Worm (Caenorhabditis elegans) whole organism, early embryonic: ENCODE results near the gene F26A1.3.

ENCODE experiments used
- aly-1 ChIP-seq: sonication (generic microtip); optimal IDR thresholded peaks from 2 replicates; lab custom pipeline; 2016; ENCODE audit warnings: missing genetic modification characterization, missing compliant biosample characterization
- ama-1 ChIP-seq: fragments of 150-350 bp; optimal IDR thresholded peaks from 2 replicates; lab custom pipeline; 2014
- ceh-13 ChIP-seq: fragments of 200-800 bp; sonication (Bioruptor generic); optimal IDR thresholded peaks from 2 replicates; lab custom pipeline; 2018; ENCODE audit warnings: mild to moderate bottlenecking, missing genetic modification characterization, missing compliant biosample characterization
- ceh-36 ChIP-seq: sonication (generic microtip); optimal IDR thresholded peaks from 2 replicates; lab custom pipeline; 2016; ENCODE audit warnings: missing genetic modification characterization, inconsistent platforms, missing compliant biosample characterization
- ets-7 ChIP-seq: sonication (generic microtip); optimal IDR thresholded peaks from 2 replicates; lab custom pipeline; 2016; ENCODE audit warnings: missing genotype, missing genetic modification characterization, missing compliant biosample characterization
- hnd-1 ChIP-seq: sonication (generic microtip); optimal IDR thresholded peaks from 2 replicates; lab custom pipeline; 2016; ENCODE audit warnings: missing genetic modification characterization, missing compliant biosample characterization
- pes-1 ChIP-seq: fragments of 200-800 bp; sonication (Bioruptor generic); IDR thresholded peaks from 2 replicates; pipeline ENCODE4 v1.3.6; 2022; ENCODE audit warnings: missing genetic modification reagents, missing genetic modification characterization, missing compliant biosample characterization
- tbx-11 ChIP-seq: fragments of 200-800 bp; sonication (Bioruptor generic); IDR thresholded peaks from 2 replicates; pipeline ENCODE4 v1.3.6; 2022; ENCODE audit warnings: missing genetic modification characterization, missing compliant biosample characterization
- tbx-37 ChIP-seq: fragments of 200-800 bp; sonication (Bioruptor generic); conservative IDR thresholded peaks from 2 replicates; pipeline ENCODE4 v1.3.6; 2022; ENCODE audit warnings: missing genetic modification reagents, missing genetic modification characterization, missing compliant biosample characterization
- tra-4 ChIP-seq: sonication (generic microtip); optimal IDR thresholded peaks from 2 replicates; lab custom pipeline; 2017; ENCODE audit warnings: missing genetic modification characterization, missing compliant biosample characterization

ce11 chrIII:4796039-4796438 is 30.7 kb upstream of the F26A1.3 start:
- TF ChIP-seq ama-1 (no peak), aly-1 (tag; lab: Kevin White, UChicago) (no peak), hnd-1 (no peak), ets-7 (tag; lab: Kevin White, UChicago) (no peak), tbx-37 (GFP tag; lab: Robert Waterston, UW) (no peak), pes-1 (GFP tag; lab: Robert Waterston, UW) (no peak), ceh-36 (tag; lab: Kevin White, UChicago) (no peak), ceh-13 (GFP tag; lab: Kevin White, UChicago) (no peak), tra-4 (no peak), tbx-11 (GFP tag; lab: Robert Waterston, UW) (no peak)
